Worm (Caenorhabditis elegans) whole organism, midembryonic: ENCODE results near the gene Y37E11AM.3.

Source experiments
- T22C8.4 ChIP-seq: fragments of 200-800 bp; sonication (Bioruptor generic); IDR thresholded peaks from 2 replicates; pipeline ENCODE4 v1.3.6; 2022; ENCODE audit warnings: missing genetic modification characterization, missing compliant biosample characterization
- cog-1 ChIP-seq: sonication (generic microtip); optimal IDR thresholded peaks from 2 replicates; lab custom pipeline; 2016; ENCODE audit warnings: missing genetic modification characterization, missing compliant biosample characterization
- flt-1 ChIP-seq: fragments of 200-800 bp; sonication (Bioruptor generic); IDR thresholded peaks from 2 replicates; pipeline ENCODE4 v1.3.6; 2022; ENCODE audit warnings: missing genetic modification characterization, missing compliant biosample characterization
- klf-2 ChIP-seq: fragments of 200-800 bp; sonication (Bioruptor generic); conservative IDR thresholded peaks from 2 replicates; pipeline ENCODE4 v1.3.6; 2022; ENCODE audit warnings: missing genetic modification reagents, missing genetic modification characterization, missing compliant biosample characterization
- med-1 ChIP-seq: sonication (generic microtip); optimal IDR thresholded peaks from 2 replicates; lab custom pipeline; 2017; ENCODE audit warnings: missing genetic modification characterization, mild to moderate bottlenecking, missing compliant biosample characterization, antibody characterized with exemption, missing genetic modification reagents; ENCODE audit not compliant: insufficient read depth
- ref-1 ChIP-seq: fragments of 200-800 bp; sonication (Bioruptor generic); conservative IDR thresholded peaks from 2 replicates; pipeline ENCODE4 v1.3.6; 2022; ENCODE audit warnings: missing genetic modification reagents, missing genetic modification characterization, missing compliant biosample characterization
- ztf-23 ChIP-seq: fragments of 200-800 bp; sonication (Bioruptor generic); IDR thresholded peaks from 2 replicates; pipeline ENCODE4 v1.3.6; 2022; ENCODE audit warnings: missing genetic modification reagents, missing genetic modification characterization, missing compliant biosample characterization
- ztf-29 ChIP-seq: fragments of 200-800 bp; sonication (Bioruptor generic); IDR thresholded peaks from 2 replicates; pipeline ENCODE4 v1.3.6; 2022; ENCODE audit warnings: missing genetic modification reagents, missing genetic modification characterization, missing compliant biosample characterization

- TF ChIP-seq T22C8.4 (GFP tag; lab: Robert Waterston, UW) (peak; percentile 36; the same call in 1 of the 2 replicates), klf-2 (GFP tag; lab: Robert Waterston, UW) (no peak), ref-1 (GFP tag; lab: Robert Waterston, UW) (no peak), med-1 (GFP tag; lab: Kevin White, UChicago) (no peak), flt-1 (GFP tag; lab: Robert Waterston, UW) (no peak), ztf-23 (GFP tag; lab: Robert Waterston, UW) (no peak), ztf-29 (no peak), cog-1 (tag; lab: Kevin White, UChicago) (no peak)
Measured at ce11 chrIV:3738655-3739403, 19.9 kb upstream of the Y37E11AM.3 start, which contains the start of gene nape-2.
